Worm (Caenorhabditis elegans) whole organism, L4 larva: Measurements from ENCODE around the gene F47E1.1.
A peak's percentile ranks its signal among the peaks of the same experiment; 100 is the strongest.

Source experiments
- aha-1 ChIP-seq: fragments of 150-350 bp; peaks from one replicate; lab custom pipeline; 2014; ENCODE audit warnings: missing biosample characterization, missing genetic modification characterization
- aly-2 ChIP-seq: sonication (generic microtip); optimal IDR thresholded peaks from 2 replicates; lab custom pipeline; 2018; ENCODE audit warnings: missing biosample characterization, missing genetic modification characterization
- ctbp-1 ChIP-seq: fragments of 200-800 bp; sonication (Bioruptor generic); IDR thresholded peaks from 2 replicates; pipeline ENCODE4 v1.3.6; 2022; ENCODE audit warnings: missing genetic modification reagents, missing genetic modification characterization, missing compliant biosample characterization
- egl-27 ChIP-seq: sonication (generic microtip); optimal IDR thresholded peaks from 3 replicates; lab custom pipeline; 2017; ENCODE audit warnings: missing biosample characterization, missing genetic modification reagents, missing genetic modification characterization
- fkh-10 ChIP-seq: fragments of 150-350 bp; optimal IDR thresholded peaks from 2 replicates; lab custom pipeline; 2014; ENCODE audit warnings: missing biosample characterization, missing genetic modification reagents, missing genetic modification characterization
- hmg-1.1 ChIP-seq: fragments of 200-800 bp; sonication (Bioruptor generic); IDR thresholded peaks from 2 replicates; pipeline ENCODE4 v1.3.6; 2022; ENCODE audit warnings: missing genetic modification reagents, missing genetic modification characterization, missing compliant biosample characterization
- lin-39 ChIP-seq: fragments of 150-350 bp; optimal IDR thresholded peaks from 2 replicates; lab custom pipeline; 2014; ENCODE audit warnings: missing biosample characterization, missing genetic modification reagents, missing genetic modification characterization
- lsy-2 ChIP-seq, 2 experiments: fragments of 150-350 bp in 1 of 2; sonication (generic microtip) in 1 of 2; optimal IDR thresholded peaks; 2 replicates each; lab custom pipeline; 2014 to 2017; ENCODE audit warnings: missing biosample characterization in 2 of 2, missing genetic modification characterization in 2 of 2
- nhr-237 ChIP-seq: sonication (generic microtip); optimal IDR thresholded peaks from 2 replicates; lab custom pipeline; 2017; ENCODE audit warnings: missing biosample characterization, missing genetic modification characterization
- nhr-25 ChIP-seq: sonication (generic microtip); optimal IDR thresholded peaks from 2 replicates; lab custom pipeline; 2017; ENCODE audit warnings: missing genetic modification characterization, mild to moderate bottlenecking, missing compliant biosample characterization, antibody characterized with exemption, moderate library complexity, borderline replicate concordance; ENCODE audit not compliant: insufficient read depth
- nhr-77 ChIP-seq: fragments of 150-350 bp; optimal IDR thresholded peaks from 2 replicates; lab custom pipeline; 2014; ENCODE audit warnings: missing biosample characterization, missing genetic modification characterization
- pha-4 ChIP-seq, 2 experiments: fragments of 150-350 bp in 1 of 2; fragments of 200-800 bp in 1 of 2; sonication (Bioruptor generic) in 1 of 2; IDR thresholded peaks in 1 of 2; optimal IDR thresholded peaks in 1 of 2; 2 replicates each; pipeline versions ENCODE4 v1.3.6 to Lab custom; 2014 to 2022; ENCODE audit warnings: missing genetic modification characterization in 2 of 2, missing genetic modification reagents in 2 of 2, missing biosample characterization in 1 of 2, missing compliant biosample characterization in 1 of 2
- snpc-4 ChIP-seq: fragments of 150-350 bp; optimal IDR thresholded peaks from 2 replicates; lab custom pipeline; 2014; ENCODE audit warnings: missing biosample characterization, missing genetic modification characterization
- unc-62 ChIP-seq, 3 experiments: fragments of 150-350 bp in 1 of 3; sonication (generic microtip); optimal IDR thresholded peaks in 2 of 3; peaks in 1 of 3; 1 replicate in 1 of 3; 2 replicates in 2 of 3; lab custom pipeline; 2014 to 2017; ENCODE audit warnings: missing biosample characterization in 3 of 3, missing genetic modification characterization in 3 of 3, missing genetic modification reagents in 3 of 3, missing genotype in 1 of 3

- no peak for TF ChIP-seq pha-4 (GFP tag; IDR thresholded peaks at IDR 0.05; lab: Robert Waterston, UW)
- TF ChIP-seq pha-4 (tag; optimal IDR thresholded peaks at IDR 0.05; lab: Kevin White, UChicago) = peak; percentile 67
- TF ChIP-seq nhr-77 (tag; lab: Kevin White, UChicago) = no peak
- no peak for TF ChIP-seq hmg-1.1 (GFP tag; lab: Robert Waterston, UW)
- no peak for TF ChIP-seq unc-62 (GFP tag; optimal IDR thresholded peaks at IDR 0.05 in 1 of 2; lab: Kevin White, UChicago)
- TF ChIP-seq unc-62 (tag; optimal IDR thresholded peaks at IDR 0.05; lab: Kevin White, UChicago) = no peak
- TF ChIP-seq nhr-25 (tag; lab: Kevin White, UChicago) = no peak
- no peak for TF ChIP-seq nhr-237 (tag; lab: Kevin White, UChicago)
- TF ChIP-seq aly-2 (tag; lab: Kevin White, UChicago) = no peak
- TF ChIP-seq snpc-4 (tag; lab: Kevin White, UChicago) = no peak
- TF ChIP-seq ctbp-1 = no peak
- TF ChIP-seq lin-39 (tag; lab: Kevin White, UChicago) = no peak
- no peak for TF ChIP-seq egl-27 (tag; lab: Kevin White, UChicago)
- no peak for TF ChIP-seq aha-1 (tag; lab: Kevin White, UChicago)
- no peak for TF ChIP-seq lsy-2 (tag; optimal IDR thresholded peaks at IDR 0.05; lab: Kevin White, UChicago)
- no peak for TF ChIP-seq fkh-10 (GFP tag; lab: Kevin White, UChicago)
These were observed 14.9 kb downstream of the F47E1.1 start for ce11 chrX:9091873-9092272.
